Worm (Caenorhabditis elegans) whole organism, L2 larva: ENCODE results near the gene hot-7.

Source experiments
- ama-1 ChIP-seq: fragments of 150-350 bp; optimal IDR thresholded peaks from 2 replicates; lab custom pipeline; 2018; ENCODE audit warnings: inconsistent platforms
- ceh-16 ChIP-seq: fragments of 150-350 bp; optimal IDR thresholded peaks from 2 replicates; lab custom pipeline; 2014; ENCODE audit warnings: missing biosample characterization, missing genetic modification characterization
- nhr-11 ChIP-seq: fragments of 150-350 bp; optimal IDR thresholded peaks from 2 replicates; lab custom pipeline; 2014; ENCODE audit warnings: missing biosample characterization, missing genetic modification characterization
- nhr-77 ChIP-seq: fragments of 150-350 bp; optimal IDR thresholded peaks from 2 replicates; lab custom pipeline; 2014; ENCODE audit warnings: missing biosample characterization, missing genetic modification characterization
- unc-62 ChIP-seq: fragments of 150-350 bp; optimal IDR thresholded peaks from 2 replicates; lab custom pipeline; 2014; ENCODE audit warnings: missing biosample characterization, missing genetic modification reagents, missing genetic modification characterization
- zag-1 ChIP-seq: fragments of 150-350 bp; optimal IDR thresholded peaks from 2 replicates; lab custom pipeline; 2014; ENCODE audit warnings: missing biosample characterization, missing genetic modification characterization

- no peak for TF ChIP-seq ceh-16
- no peak for TF ChIP-seq nhr-11
- no peak for TF ChIP-seq ama-1 (lab: Kevin White, UChicago)
- TF ChIP-seq unc-62 (GFP tag; lab: Kevin White, UChicago), result no peak
- TF ChIP-seq nhr-77 (tag; lab: Kevin White, UChicago), result no peak
- no peak for TF ChIP-seq zag-1 (tag; lab: Kevin White, UChicago)
Measured at ce11 chrII:14237245-14237806, 26.1 kb downstream of the hot-7 start.
